Worm (Caenorhabditis elegans) whole organism, L4 larva: Measurements from ENCODE around the gene kin-2.

Source experiments
- R02D3.7 ChIP-seq: fragments of 150-350 bp; sonication (generic microtip); optimal IDR thresholded peaks from 3 replicates; lab custom pipeline; 2014; ENCODE audit warnings: missing biosample characterization, missing genetic modification characterization
- dpl-1 ChIP-seq: fragments of 150-350 bp; optimal IDR thresholded peaks from 2 replicates; lab custom pipeline; 2014; ENCODE audit warnings: missing biosample characterization, missing genetic modification reagents, missing genetic modification characterization
- pqm-1 ChIP-seq: sonication (generic microtip); optimal IDR thresholded peaks from 2 replicates; lab custom pipeline; 2017; ENCODE audit warnings: missing biosample characterization, missing genetic modification characterization

DNA sequence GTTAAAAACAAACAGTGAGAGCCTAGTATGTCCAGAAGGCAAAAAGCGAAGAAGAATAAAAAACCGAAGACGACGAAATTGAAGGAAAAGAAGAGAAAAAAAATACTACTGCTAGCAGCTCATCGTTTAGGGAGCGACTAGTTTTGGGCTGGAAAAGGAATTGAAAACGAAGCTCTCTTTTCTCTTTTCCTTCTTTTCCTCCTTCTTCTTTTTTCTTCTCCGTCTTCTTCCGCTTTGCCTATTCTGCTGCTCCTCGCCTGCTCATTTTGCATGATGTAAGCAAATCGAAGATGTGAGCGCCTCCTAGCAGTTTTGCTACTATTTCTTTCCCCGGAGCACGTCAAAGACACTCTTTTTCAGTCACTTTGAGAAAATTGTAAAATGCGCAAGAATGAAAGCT lies 4.0 kb upstream of the kin-2 start:
- TF ChIP-seq dpl-1 (GFP tag; lab: Kevin White, UChicago) (no peak), R02D3.7 (tag; lab: Kevin White, UChicago) (no peak), pqm-1 (no peak)
